Worm (Caenorhabditis elegans): Measurements from ENCODE around the gene C01F1.6.

ce11 chrII:4277639-4278038, 10.4 kb downstream of the C01F1.6 start:
- no peak for TF ChIP-seq dao-5 (tag; optimal IDR thresholded peaks at IDR 0.05)
- TF ChIP-seq W03F9.2 (tag; optimal IDR thresholded peaks at IDR 0.05): no peak
- TF ChIP-seq him-1 (tag; optimal IDR thresholded peaks at IDR 0.05): no peak

Measured in whole organism, L4/young adult.